Fruit fly (Drosophila melanogaster): ENCODE data around the gene CG31268.

The CG31268 gene

DNA sequence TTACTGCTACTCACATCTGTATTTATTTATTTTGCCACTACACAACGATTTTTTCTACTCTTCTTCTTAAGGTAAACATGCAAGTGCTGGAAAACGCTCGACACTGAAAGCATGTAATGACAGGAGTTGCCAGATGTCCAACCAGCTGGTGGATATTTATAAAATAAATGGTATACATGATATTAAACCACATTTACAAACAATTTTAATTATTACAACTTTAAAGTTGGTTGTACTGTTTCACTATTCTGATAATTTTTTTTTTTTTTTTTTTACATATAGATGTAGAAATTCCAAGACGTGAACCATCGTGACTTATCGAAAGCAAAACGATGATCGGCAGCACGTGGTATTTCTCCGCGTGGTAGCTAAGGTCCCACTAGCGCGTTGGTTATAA lies 48.3 kb downstream of the CG31268 start, which contains the start of the genes Keap1 and kuk:
Gene Keap1, minus strand, starts transcription at position 87 of the 397 bp plus-strand sequence.
Gene kuk, plus strand, starts transcription at position 386 of the 397 bp plus-strand sequence.
- TF ChIP-seq CG5204 (GFP tag; optimal IDR thresholded peaks at IDR 0.05) (no peak), CG33017 (tag; optimal IDR thresholded peaks at IDR 0.05) (peak; percentile 21), kay (GFP tag; ENCODE audit: borderline replicate concordance) (no peak), Crg-1 (GFP tag; optimal IDR thresholded peaks at IDR 0.05) (peak; percentile 90), CG11617 (GFP tag; optimal IDR thresholded peaks at IDR 0.05) (peak; percentile 67), Hr96 (GFP tag; optimal IDR thresholded peaks at IDR 0.05) (peak; percentile 74), CG14711 (tag; optimal IDR thresholded peaks at IDR 0.05) (peak; percentile 57), cnc (optimal IDR thresholded peaks at IDR 0.05) (no peak), bab1 (GFP tag; optimal IDR thresholded peaks at IDR 0.05) (peak; percentile 23), toe (GFP tag; optimal IDR thresholded peaks at IDR 0.05) (peak; percentile 79), cic (GFP tag; optimal IDR thresholded peaks at IDR 0.05) (peak; percentile 72), Mnt (GFP tag; optimal IDR thresholded peaks at IDR 0.05) (peak; percentile 97), tj (GFP tag; optimal IDR thresholded peaks at IDR 0.05) (no peak), ovo (GFP tag; optimal IDR thresholded peaks at IDR 0.05) (peak; percentile 69), CG12768 (GFP tag; optimal IDR thresholded peaks at IDR 0.05) (no peak), CG1620 (GFP tag; optimal IDR thresholded peaks at IDR 0.05) (peak; percentile 88), pad (GFP tag; optimal IDR thresholded peaks at IDR 0.05) (no peak), CG7101 (tag; optimal IDR thresholded peaks at IDR 0.05) (peak; percentile 77), CG7045 (GFP tag; optimal IDR thresholded peaks at IDR 0.05) (no peak), Clk (GFP tag; optimal IDR thresholded peaks at IDR 0.05) (peak; percentile 3)

- TF ChIP-seq kay (GFP tag; ENCODE audit: borderline replicate concordance) (peak; percentile 87), pad (GFP tag; optimal IDR thresholded peaks at IDR 0.05) (peak; percentile 77), tj (GFP tag; optimal IDR thresholded peaks at IDR 0.05) (peak; percentile 73), CG33017 (tag; optimal IDR thresholded peaks at IDR 0.05) (peak; percentile 90), cnc (optimal IDR thresholded peaks at IDR 0.05) (no peak), CG7101 (tag; optimal IDR thresholded peaks at IDR 0.05) (peak; percentile 92), Crg-1 (GFP tag; optimal IDR thresholded peaks at IDR 0.05) (peak; percentile 52), bab1 (GFP tag; optimal IDR thresholded peaks at IDR 0.05) (peak; percentile 91), CG12768 (GFP tag; optimal IDR thresholded peaks at IDR 0.05) (peak; percentile 92), CG5204 (GFP tag; optimal IDR thresholded peaks at IDR 0.05) (peak; percentile 94), CG11617 (GFP tag; optimal IDR thresholded peaks at IDR 0.05) (peak; percentile 94), CG1620 (GFP tag; optimal IDR thresholded peaks at IDR 0.05) (peak; percentile 79), toe (GFP tag; optimal IDR thresholded peaks at IDR 0.05) (peak; percentile 89), Clk (GFP tag; optimal IDR thresholded peaks at IDR 0.05) (peak; percentile 88), cic (GFP tag; optimal IDR thresholded peaks at IDR 0.05) (peak; percentile 54), ovo (GFP tag; optimal IDR thresholded peaks at IDR 0.05) (peak; percentile 15), CG14711 (tag; optimal IDR thresholded peaks at IDR 0.05) (peak; percentile 81), Hr96 (GFP tag; optimal IDR thresholded peaks at IDR 0.05) (peak; percentile 87), CG7045 (GFP tag; optimal IDR thresholded peaks at IDR 0.05) (peak; percentile 96), Mnt (GFP tag; optimal IDR thresholded peaks at IDR 0.05) (peak; percentile 28)
These were observed 49.2 kb downstream of the CG31268 start for dm6 chr3R:17080666-17081358.

DNA sequence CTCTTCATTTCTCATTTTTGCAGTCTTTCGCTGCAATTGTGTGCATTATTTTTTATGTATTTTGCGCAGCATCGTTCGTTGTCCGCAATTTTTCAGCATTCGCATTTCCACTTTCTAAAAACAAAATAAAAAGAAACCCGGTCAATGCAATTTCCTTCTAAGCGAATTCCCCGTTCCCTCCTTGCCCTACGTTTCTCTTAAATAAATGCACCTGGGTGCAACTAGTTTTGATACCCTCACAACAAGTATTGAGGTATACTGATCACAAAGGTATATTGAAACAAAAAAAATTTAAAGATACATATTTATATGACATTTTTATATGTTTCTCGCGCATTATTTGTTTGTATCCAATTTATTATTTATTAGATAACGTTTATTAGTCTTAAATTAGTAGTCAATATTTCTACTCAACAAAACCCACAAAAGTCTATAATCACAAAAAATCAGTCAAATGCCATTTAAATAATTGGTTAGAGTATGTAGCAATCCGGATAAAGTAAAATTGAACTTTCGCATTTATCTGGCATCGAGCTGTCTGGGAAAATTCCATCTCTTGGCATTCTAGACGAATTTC lies 49.8 kb downstream of the CG31268 start:
- TF ChIP-seq Clk (GFP tag; optimal IDR thresholded peaks at IDR 0.05) (peak; percentile 1), CG33017 (tag; optimal IDR thresholded peaks at IDR 0.05) (peak; percentile 82), cic (GFP tag; optimal IDR thresholded peaks at IDR 0.05) (no peak), toe (GFP tag; optimal IDR thresholded peaks at IDR 0.05) (no peak), CG7045 (GFP tag; optimal IDR thresholded peaks at IDR 0.05) (peak; percentile 80), Crg-1 (GFP tag; optimal IDR thresholded peaks at IDR 0.05) (no peak), cnc (optimal IDR thresholded peaks at IDR 0.05) (no peak), ovo (GFP tag; optimal IDR thresholded peaks at IDR 0.05) (no peak), CG1620 (GFP tag; optimal IDR thresholded peaks at IDR 0.05) (no peak), Hr96 (GFP tag; optimal IDR thresholded peaks at IDR 0.05) (no peak), CG14711 (tag; optimal IDR thresholded peaks at IDR 0.05) (peak; percentile 58), tj (GFP tag; optimal IDR thresholded peaks at IDR 0.05) (peak; percentile 36), pad (GFP tag; optimal IDR thresholded peaks at IDR 0.05) (peak; percentile 37), CG12768 (GFP tag; optimal IDR thresholded peaks at IDR 0.05) (peak; percentile 61), CG7101 (tag; optimal IDR thresholded peaks at IDR 0.05) (peak; percentile 66), CG11617 (GFP tag; optimal IDR thresholded peaks at IDR 0.05) (peak; percentile 49), Mnt (GFP tag; optimal IDR thresholded peaks at IDR 0.05) (no peak), bab1 (GFP tag; optimal IDR thresholded peaks at IDR 0.05) (peak; percentile 65), kay (GFP tag; ENCODE audit: borderline replicate concordance) (peak; percentile 68), CG5204 (GFP tag; optimal IDR thresholded peaks at IDR 0.05) (no peak)

DNA sequence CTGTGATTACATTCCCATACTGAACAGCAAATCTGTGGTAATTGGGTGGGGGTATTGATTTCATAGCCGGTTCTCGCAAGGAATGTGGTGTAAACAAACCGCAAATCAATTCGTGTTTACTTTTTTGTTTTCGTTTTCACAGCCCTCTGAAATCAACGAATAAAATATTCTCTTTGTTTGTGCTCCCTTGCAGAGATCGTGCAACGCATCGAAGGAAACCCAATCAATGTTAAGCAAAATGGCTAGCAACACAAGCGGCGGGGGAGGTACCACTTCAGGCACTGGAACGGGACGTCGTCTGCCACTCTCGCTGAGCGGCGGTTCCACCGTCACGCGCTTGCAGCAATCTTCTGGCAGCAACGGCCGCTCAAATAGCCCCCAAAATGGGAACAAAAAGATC lies 50.9 kb downstream of the CG31268 start:
- TF ChIP-seq ovo (GFP tag; optimal IDR thresholded peaks at IDR 0.05) (no peak), pad (GFP tag; optimal IDR thresholded peaks at IDR 0.05) (no peak), Clk (GFP tag; optimal IDR thresholded peaks at IDR 0.05) (no peak), cnc (optimal IDR thresholded peaks at IDR 0.05) (no peak), toe (GFP tag; optimal IDR thresholded peaks at IDR 0.05) (no peak), Mnt (GFP tag; optimal IDR thresholded peaks at IDR 0.05) (no peak), cic (GFP tag; optimal IDR thresholded peaks at IDR 0.05) (no peak), kay (GFP tag; ENCODE audit: borderline replicate concordance) (no peak), bab1 (GFP tag; optimal IDR thresholded peaks at IDR 0.05) (no peak), CG7101 (tag; optimal IDR thresholded peaks at IDR 0.05) (no peak), tj (GFP tag; optimal IDR thresholded peaks at IDR 0.05) (no peak), CG1620 (GFP tag; optimal IDR thresholded peaks at IDR 0.05) (no peak), Crg-1 (GFP tag; optimal IDR thresholded peaks at IDR 0.05) (no peak), CG7045 (GFP tag; optimal IDR thresholded peaks at IDR 0.05) (no peak)
